Fruit fly (Drosophila melanogaster): Measurements from ENCODE around the gene Zip89B.

Zip89B gene

DNA sequence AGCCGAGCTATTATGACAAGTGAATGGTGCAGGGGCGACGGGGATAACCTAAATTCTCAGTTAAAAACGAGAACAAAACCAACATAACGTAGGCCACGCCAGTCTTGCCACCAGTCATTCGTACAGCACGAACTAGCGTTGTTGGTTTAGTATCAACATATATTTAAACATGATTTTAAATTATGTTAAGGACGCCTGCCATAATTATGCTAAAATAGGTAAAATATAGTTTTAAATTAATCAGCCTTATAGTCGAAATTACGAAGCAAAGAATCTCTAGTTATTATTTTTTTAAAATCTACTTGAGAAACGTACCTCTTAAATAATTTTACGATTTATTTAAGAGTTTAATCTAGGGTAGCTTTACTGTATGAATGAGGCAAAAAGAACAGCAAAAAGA, 28.6 kb upstream of the Zip89B start:
- TF ChIP-seq kay (GFP tag; ENCODE audit: borderline replicate concordance): peak; percentile 66
- no peak for TF ChIP-seq CG14711 (tag; optimal IDR thresholded peaks at IDR 0.05)
- TF ChIP-seq bab1 (GFP tag; optimal IDR thresholded peaks at IDR 0.05): peak; percentile 34

- TF ChIP-seq CG11617 (GFP tag; optimal IDR thresholded peaks at IDR 0.05): no peak
- TF ChIP-seq cnc (optimal IDR thresholded peaks at IDR 0.05): no peak
- TF ChIP-seq kay (GFP tag; ENCODE audit: borderline replicate concordance): no peak
- TF ChIP-seq CG33017 (tag; optimal IDR thresholded peaks at IDR 0.05): no peak
- TF ChIP-seq bab1 (GFP tag; optimal IDR thresholded peaks at IDR 0.05): no peak
- TF ChIP-seq pad (GFP tag; optimal IDR thresholded peaks at IDR 0.05): no peak
- no peak for TF ChIP-seq cic (GFP tag; optimal IDR thresholded peaks at IDR 0.05)
- TF ChIP-seq CG5204 (GFP tag; optimal IDR thresholded peaks at IDR 0.05): no peak
- TF ChIP-seq toe (GFP tag; optimal IDR thresholded peaks at IDR 0.05): no peak
- TF ChIP-seq ovo (GFP tag; optimal IDR thresholded peaks at IDR 0.05): no peak
- no peak for TF ChIP-seq CG7101 (tag; optimal IDR thresholded peaks at IDR 0.05)
- TF ChIP-seq Clk (GFP tag; optimal IDR thresholded peaks at IDR 0.05): no peak
- no peak for TF ChIP-seq Crg-1 (GFP tag; optimal IDR thresholded peaks at IDR 0.05)
- no peak for TF ChIP-seq CG14711 (tag; optimal IDR thresholded peaks at IDR 0.05)
- no peak for TF ChIP-seq CG1620 (GFP tag; optimal IDR thresholded peaks at IDR 0.05)
- TF ChIP-seq Hr96 (GFP tag; optimal IDR thresholded peaks at IDR 0.05): no peak
- no peak for TF ChIP-seq Mnt (GFP tag; optimal IDR thresholded peaks at IDR 0.05)
- TF ChIP-seq CG7045 (GFP tag; optimal IDR thresholded peaks at IDR 0.05): no peak
- no peak for TF ChIP-seq CG12768 (GFP tag; optimal IDR thresholded peaks at IDR 0.05)
Observed at dm6 chr3R:16277543-16277942, 28.0 kb upstream of the Zip89B start.

DNA sequence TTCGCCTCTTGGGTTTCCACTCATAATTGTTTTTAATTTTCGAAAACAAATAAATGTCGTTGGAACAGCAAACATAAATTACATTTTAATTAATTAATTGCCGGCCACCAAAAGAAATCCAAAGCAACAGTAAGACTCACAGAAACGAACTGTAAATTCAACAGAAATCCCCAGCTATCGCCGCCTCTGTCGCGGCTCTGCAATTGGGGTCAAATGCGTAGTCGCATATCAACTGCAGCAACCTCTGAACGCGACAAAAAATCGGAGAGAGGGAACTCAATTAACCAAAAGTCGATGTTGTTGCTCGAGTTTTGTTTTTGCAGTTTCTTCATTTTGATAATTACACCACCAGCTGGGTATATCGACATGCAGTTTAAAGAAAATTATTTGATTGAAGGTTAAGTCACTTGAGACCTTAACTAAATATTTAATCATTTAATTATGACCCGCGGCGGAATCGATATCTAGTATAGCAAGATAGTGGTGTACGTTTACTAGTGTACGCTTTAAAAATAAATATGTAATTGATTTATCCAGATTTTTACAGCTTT, 26.1 kb upstream of the Zip89B start:
- TF ChIP-seq bab1 (GFP tag; optimal IDR thresholded peaks at IDR 0.05) (no peak), kay (GFP tag; ENCODE audit: borderline replicate concordance) (no peak), CG1620 (GFP tag; optimal IDR thresholded peaks at IDR 0.05) (no peak), ovo (GFP tag; optimal IDR thresholded peaks at IDR 0.05) (no peak), tj (GFP tag; optimal IDR thresholded peaks at IDR 0.05) (no peak), CG5204 (GFP tag; optimal IDR thresholded peaks at IDR 0.05) (no peak), CG7101 (tag; optimal IDR thresholded peaks at IDR 0.05) (no peak), CG33017 (tag; optimal IDR thresholded peaks at IDR 0.05) (no peak), Clk (GFP tag; optimal IDR thresholded peaks at IDR 0.05) (no peak), cic (GFP tag; optimal IDR thresholded peaks at IDR 0.05) (no peak), Mnt (GFP tag; optimal IDR thresholded peaks at IDR 0.05) (no peak), CG12768 (GFP tag; optimal IDR thresholded peaks at IDR 0.05) (no peak), toe (GFP tag; optimal IDR thresholded peaks at IDR 0.05) (no peak), Crg-1 (GFP tag; optimal IDR thresholded peaks at IDR 0.05) (no peak), CG7045 (GFP tag; optimal IDR thresholded peaks at IDR 0.05) (no peak), CG11617 (GFP tag; optimal IDR thresholded peaks at IDR 0.05) (no peak), Hr96 (GFP tag; optimal IDR thresholded peaks at IDR 0.05) (no peak), CG14711 (tag; optimal IDR thresholded peaks at IDR 0.05) (no peak), cnc (optimal IDR thresholded peaks at IDR 0.05) (no peak)

DNA sequence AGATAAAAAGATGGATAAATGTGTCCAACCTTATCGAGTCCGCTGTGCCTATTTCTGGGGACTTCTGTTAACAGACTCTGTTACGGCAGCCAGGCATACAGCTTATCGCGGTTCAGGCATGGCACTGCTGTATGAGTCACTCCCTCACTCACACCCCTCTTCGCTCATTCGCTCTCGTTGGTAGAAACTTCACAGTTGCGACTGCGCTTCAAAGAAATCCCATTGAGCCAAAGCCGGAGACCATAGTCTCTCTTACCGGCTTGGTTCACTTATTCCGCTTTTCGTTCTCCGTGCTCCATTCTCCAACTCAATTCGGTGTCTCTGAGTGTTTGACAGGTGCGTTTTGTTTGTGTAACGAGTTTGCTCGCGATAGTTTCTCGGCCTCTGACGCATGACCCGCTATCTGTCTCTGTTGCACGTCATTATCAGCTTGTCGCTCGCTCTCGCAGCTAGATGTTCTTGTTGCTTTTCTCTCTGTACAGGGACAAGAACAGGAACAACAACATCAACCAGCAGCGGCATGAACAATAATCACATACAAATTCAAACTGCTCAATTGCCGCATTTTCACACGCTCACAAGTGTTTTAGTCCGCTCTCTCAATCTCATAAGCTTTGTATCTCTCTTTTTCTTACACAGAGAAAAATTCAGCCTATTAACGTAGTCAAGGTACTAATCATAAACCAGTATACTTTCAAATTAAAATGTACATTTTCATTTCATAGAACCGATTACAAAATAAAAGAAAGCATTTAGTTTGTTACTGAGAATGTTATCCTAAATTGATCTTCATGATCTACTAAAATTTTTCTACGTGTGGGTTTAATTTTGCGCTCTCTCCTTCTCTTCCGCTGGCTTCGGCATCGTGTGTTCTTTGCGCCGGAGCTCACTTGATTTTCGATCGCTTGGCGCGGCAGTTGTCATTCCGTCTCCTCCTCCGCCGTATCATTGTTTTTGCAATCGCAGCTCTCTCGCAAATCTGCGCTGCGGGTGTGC, 25.3 kb upstream of the Zip89B start:
- peak; percentile 91 for TF ChIP-seq Mnt (GFP tag; optimal IDR thresholded peaks at IDR 0.05)
- peak; percentile 95 for TF ChIP-seq ovo (GFP tag; optimal IDR thresholded peaks at IDR 0.05)
- peak; percentile 98 for TF ChIP-seq CG14711 (tag; optimal IDR thresholded peaks at IDR 0.05)
- TF ChIP-seq CG7101 (tag; optimal IDR thresholded peaks at IDR 0.05): peak; percentile 99
- TF ChIP-seq CG1620 (GFP tag; optimal IDR thresholded peaks at IDR 0.05): peak; percentile 99
- no peak for TF ChIP-seq cnc (optimal IDR thresholded peaks at IDR 0.05)
- peak; percentile 99 for TF ChIP-seq CG12768 (GFP tag; optimal IDR thresholded peaks at IDR 0.05)
- peak; percentile 99 for TF ChIP-seq CG33017 (tag; optimal IDR thresholded peaks at IDR 0.05)
- TF ChIP-seq CG7045 (GFP tag; optimal IDR thresholded peaks at IDR 0.05): peak; percentile 99
- peak; percentile 99 for TF ChIP-seq Crg-1 (GFP tag; optimal IDR thresholded peaks at IDR 0.05)
- peak; percentile 93 for TF ChIP-seq pad (GFP tag; optimal IDR thresholded peaks at IDR 0.05)
- TF ChIP-seq CG11617 (GFP tag; optimal IDR thresholded peaks at IDR 0.05): peak; percentile 100
- peak; percentile 99 for TF ChIP-seq CG5204 (GFP tag; optimal IDR thresholded peaks at IDR 0.05)
- TF ChIP-seq toe (GFP tag; optimal IDR thresholded peaks at IDR 0.05): peak; percentile 97
- TF ChIP-seq cic (GFP tag; optimal IDR thresholded peaks at IDR 0.05): peak; percentile 96
- TF ChIP-seq bab1 (GFP tag; optimal IDR thresholded peaks at IDR 0.05): peak; percentile 100
- TF ChIP-seq tj (GFP tag; optimal IDR thresholded peaks at IDR 0.05): peak; percentile 96
- peak; percentile 99 for TF ChIP-seq kay (GFP tag; ENCODE audit: borderline replicate concordance)
- TF ChIP-seq Clk (GFP tag; optimal IDR thresholded peaks at IDR 0.05): peak; percentile 97
- peak; percentile 99 for TF ChIP-seq Hr96 (GFP tag; optimal IDR thresholded peaks at IDR 0.05)

dm6 chr3R:16281033-16281680, 24.4 kb upstream of the Zip89B start:
- no peak for TF ChIP-seq ovo (GFP tag; optimal IDR thresholded peaks at IDR 0.05)
- no peak for TF ChIP-seq CG12768 (GFP tag; optimal IDR thresholded peaks at IDR 0.05)
- no peak for TF ChIP-seq pad (GFP tag; optimal IDR thresholded peaks at IDR 0.05)
- TF ChIP-seq CG7045 (GFP tag; optimal IDR thresholded peaks at IDR 0.05): no peak
- no peak for TF ChIP-seq toe (GFP tag; optimal IDR thresholded peaks at IDR 0.05)
- no peak for TF ChIP-seq CG33017 (tag; optimal IDR thresholded peaks at IDR 0.05)
- TF ChIP-seq bab1 (GFP tag; optimal IDR thresholded peaks at IDR 0.05): no peak
- TF ChIP-seq cic (GFP tag; optimal IDR thresholded peaks at IDR 0.05): no peak
- no peak for TF ChIP-seq CG7101 (tag; optimal IDR thresholded peaks at IDR 0.05)
- no peak for TF ChIP-seq Hr96 (GFP tag; optimal IDR thresholded peaks at IDR 0.05)
- TF ChIP-seq CG5204 (GFP tag; optimal IDR thresholded peaks at IDR 0.05): no peak
- TF ChIP-seq CG11617 (GFP tag; optimal IDR thresholded peaks at IDR 0.05): no peak
- no peak for TF ChIP-seq tj (GFP tag; optimal IDR thresholded peaks at IDR 0.05)
- no peak for TF ChIP-seq Mnt (GFP tag; optimal IDR thresholded peaks at IDR 0.05)
- TF ChIP-seq CG1620 (GFP tag; optimal IDR thresholded peaks at IDR 0.05): no peak
- TF ChIP-seq kay (GFP tag; ENCODE audit: borderline replicate concordance): no peak
- TF ChIP-seq cnc (optimal IDR thresholded peaks at IDR 0.05): no peak
